Fruit fly (Drosophila melanogaster): ENCODE measurements around the gene CecB.

The CecB gene

dm6 chr3R:30213697-30214096 lies at the start of gene CecB:
CecB (minus strand) TSS chr3R:30213797.
- TF ChIP-seq CTCF (optimal IDR thresholded peaks at IDR 0.05) (no peak), CG8478 (optimal IDR thresholded peaks at IDR 0.05) (no peak)

- no peak for TF ChIP-seq CG8478 (optimal IDR thresholded peaks at IDR 0.05)
- no peak for TF ChIP-seq CTCF (optimal IDR thresholded peaks at IDR 0.05)
Measured at dm6 chr3R:30261838-30262237, 48.2 kb upstream of the CecB start.

dm6 chr3R:30259561-30259960 lies 46.0 kb upstream of the CecB start:
- no peak for TF ChIP-seq CG8478 (optimal IDR thresholded peaks at IDR 0.05)

dm6 chr3R:30258991-30259351 lies 45.4 kb upstream of the CecB start:
- no peak for TF ChIP-seq CG8478 (optimal IDR thresholded peaks at IDR 0.05)

dm6 chr3R:30258298-30258990 lies 44.8 kb upstream of the CecB start:
- TF ChIP-seq CTCF (optimal IDR thresholded peaks at IDR 0.05) (no peak), CG8478 (optimal IDR thresholded peaks at IDR 0.05) (no peak)

dm6 chr3R:30257588-30257987 lies 44.0 kb upstream of the CecB start:
- TF ChIP-seq CTCF (optimal IDR thresholded peaks at IDR 0.05): no peak

- TF ChIP-seq CTCF (optimal IDR thresholded peaks at IDR 0.05) (no peak), CG8478 (optimal IDR thresholded peaks at IDR 0.05) (no peak)
Measured at dm6 chr3R:30256233-30256632, 42.6 kb upstream of the CecB start.

dm6 chr3R:30255255-30256121 lies 41.9 kb upstream of the CecB start:
- no peak for TF ChIP-seq CG8478 (optimal IDR thresholded peaks at IDR 0.05)
- TF ChIP-seq CTCF (optimal IDR thresholded peaks at IDR 0.05): no peak

dm6 chr3R:30252882-30253281 lies 39.3 kb upstream of the CecB start, which contains the start of gene CG18404:
CG18404 (plus strand) TSS chr3R:30253182.
- TF ChIP-seq CTCF (optimal IDR thresholded peaks at IDR 0.05) (no peak), CG8478 (optimal IDR thresholded peaks at IDR 0.05) (no peak)

dm6 chr3R:30252317-30252716 lies 38.7 kb upstream of the CecB start:
- TF ChIP-seq CG8478 (optimal IDR thresholded peaks at IDR 0.05): no peak
- no peak for TF ChIP-seq CTCF (optimal IDR thresholded peaks at IDR 0.05)

- TF ChIP-seq CG8478 (optimal IDR thresholded peaks at IDR 0.05): no peak
- TF ChIP-seq CTCF (optimal IDR thresholded peaks at IDR 0.05): no peak
Measured at dm6 chr3R:30250496-30250978, 36.9 kb upstream of the CecB start, which contains the start of gene CG9682. CG9682 (plus strand) TSS chr3R:30250928.

- TF ChIP-seq CG8478 (optimal IDR thresholded peaks at IDR 0.05) (no peak), CTCF (optimal IDR thresholded peaks at IDR 0.05) (no peak)
Measured at dm6 chr3R:30249283-30249682, 35.7 kb upstream of the CecB start, which contains the start of gene CG34299. CG34299 (plus strand) TSS chr3R:30249583.

dm6 chr3R:30248565-30248964 lies 35.0 kb upstream of the CecB start:
- TF ChIP-seq CTCF (optimal IDR thresholded peaks at IDR 0.05): no peak
- TF ChIP-seq CG8478 (optimal IDR thresholded peaks at IDR 0.05): no peak

- no peak for TF ChIP-seq CG8478 (optimal IDR thresholded peaks at IDR 0.05)
- no peak for TF ChIP-seq CTCF (optimal IDR thresholded peaks at IDR 0.05)
Measured at dm6 chr3R:30247802-30248363, 34.3 kb upstream of the CecB start.

dm6 chr3R:30246603-30247002 lies 33.0 kb upstream of the CecB start, which contains the start of gene CG9733:
CG9733 (minus strand) TSS chr3R:30246703.
- no peak for TF ChIP-seq CG8478 (optimal IDR thresholded peaks at IDR 0.05)
- TF ChIP-seq CTCF (optimal IDR thresholded peaks at IDR 0.05): no peak
